Fruit fly (Drosophila melanogaster): ENCODE data around the gene CG18268.

The CG18268 gene

dm6 chr3R:7802693-7803092 lies 1.5 kb downstream of the CG18268 start, which contains the start of gene CG3014:
TSS of gene CG3014 (minus strand) at chr3R:7802793.
- TF ChIP-seq CG8301 (tag; optimal IDR thresholded peaks at IDR 0.05): no peak
- TF ChIP-seq CG12605 (GFP tag; IDR thresholded peaks at IDR 0.05): no peak
- TF ChIP-seq CG15710 (tag; optimal IDR thresholded peaks at IDR 0.05): no peak
- no peak for TF ChIP-seq CG14655 (GFP tag; optimal IDR thresholded peaks at IDR 0.05)
- no peak for TF ChIP-seq Pif1A (GFP tag; optimal IDR thresholded peaks at IDR 0.05)
- no peak for TF ChIP-seq CG34367 (tag; optimal IDR thresholded peaks at IDR 0.05)
- no peak for TF ChIP-seq CG32121 (GFP tag; IDR thresholded peaks at IDR 0.05)
- TF ChIP-seq CG4496 (GFP tag; IDR thresholded peaks at IDR 0.05): no peak

dm6 chr3R:7798525-7798924 lies 5.7 kb downstream of the CG18268 start, which contains the start of gene CG18744:
TSS of gene CG18744 (minus strand) at chr3R:7798771.
- TF ChIP-seq CG17806 (tag; optimal IDR thresholded peaks at IDR 0.05): no peak
- no peak for TF ChIP-seq CG8301 (tag; optimal IDR thresholded peaks at IDR 0.05)
- no peak for TF ChIP-seq EcR (GFP tag; optimal IDR thresholded peaks at IDR 0.05)
- TF ChIP-seq CG13204 (GFP tag; optimal IDR thresholded peaks at IDR 0.05): no peak
- TF ChIP-seq CG32121 (GFP tag; IDR thresholded peaks at IDR 0.05): no peak
- no peak for TF ChIP-seq Pif1B (GFP tag; optimal IDR thresholded peaks at IDR 0.05)
- TF ChIP-seq fd96Ca (GFP tag; IDR thresholded peaks at IDR 0.05): no peak
- no peak for TF ChIP-seq Ets98B (GFP tag; IDR thresholded peaks at IDR 0.05)
- TF ChIP-seq CG10348 (GFP tag; IDR thresholded peaks at IDR 0.05): no peak
- TF ChIP-seq Snoo (tag; optimal IDR thresholded peaks at IDR 0.05): no peak
- no peak for TF ChIP-seq D1 (tag; optimal IDR thresholded peaks at IDR 0.05)
- no peak for TF ChIP-seq CG14655 (GFP tag; optimal IDR thresholded peaks at IDR 0.05)
- no peak for TF ChIP-seq gl (tag; optimal IDR thresholded peaks at IDR 0.05)
- TF ChIP-seq CG34367 (tag; optimal IDR thresholded peaks at IDR 0.05): no peak
- TF ChIP-seq CG15710 (tag; optimal IDR thresholded peaks at IDR 0.05): no peak
- no peak for TF ChIP-seq rn (GFP tag; IDR thresholded peaks at IDR 0.05)
- TF ChIP-seq CG4496 (GFP tag; IDR thresholded peaks at IDR 0.05): no peak
- no peak for TF ChIP-seq CG12605 (GFP tag; IDR thresholded peaks at IDR 0.05)

- TF ChIP-seq CG13204 (GFP tag; optimal IDR thresholded peaks at IDR 0.05) (peak; percentile 43), Pif1B (GFP tag; optimal IDR thresholded peaks at IDR 0.05) (peak; percentile 53), EcR (GFP tag; optimal IDR thresholded peaks at IDR 0.05) (peak; percentile 77), CG14655 (GFP tag; optimal IDR thresholded peaks at IDR 0.05) (peak; percentile 53), Ets98B (GFP tag; IDR thresholded peaks at IDR 0.05) (peak; percentile 87), CG17806 (tag; optimal IDR thresholded peaks at IDR 0.05) (no peak), D1 (tag; optimal IDR thresholded peaks at IDR 0.05) (no peak), CG12605 (GFP tag; IDR thresholded peaks at IDR 0.05) (peak; percentile 93), rn (GFP tag; IDR thresholded peaks at IDR 0.05) (no peak), CG8301 (tag; optimal IDR thresholded peaks at IDR 0.05) (no peak), CG10348 (GFP tag; IDR thresholded peaks at IDR 0.05) (no peak), gl (tag; optimal IDR thresholded peaks at IDR 0.05) (peak; percentile 63), CG32121 (GFP tag; IDR thresholded peaks at IDR 0.05) (peak; percentile 86), CG9948 (tag; optimal IDR thresholded peaks at IDR 0.05) (no peak), Pif1A (GFP tag; optimal IDR thresholded peaks at IDR 0.05) (peak; percentile 54), CG34367 (tag; optimal IDR thresholded peaks at IDR 0.05) (peak; percentile 52), CG8159 (tag; optimal IDR thresholded peaks at IDR 0.05) (peak; percentile 36), fd96Ca (GFP tag; IDR thresholded peaks at IDR 0.05) (peak; percentile 69; the same call in 2 of the 3 replicates), Snoo (tag; optimal IDR thresholded peaks at IDR 0.05) (no peak), CG4496 (GFP tag; IDR thresholded peaks at IDR 0.05) (peak; percentile 90), CG15710 (tag; optimal IDR thresholded peaks at IDR 0.05) (no peak)
Measured at dm6 chr3R:7793855-7794254, 10.4 kb downstream of the CG18268 start, which contains the start of gene CG2641. TSS of gene CG2641 (plus strand) at chr3R:7794069.

dm6 chr3R:7790583-7791034 lies 13.6 kb downstream of the CG18268 start, which contains the start of gene CG10086:
TSS of gene CG10086 (plus strand) at chr3R:7790633.
- TF ChIP-seq Ets98B (GFP tag; IDR thresholded peaks at IDR 0.05) (no peak), CG15710 (tag; optimal IDR thresholded peaks at IDR 0.05) (no peak), D1 (tag; optimal IDR thresholded peaks at IDR 0.05) (no peak), CG10348 (GFP tag; IDR thresholded peaks at IDR 0.05) (no peak), CG17806 (tag; optimal IDR thresholded peaks at IDR 0.05) (no peak), CG4496 (GFP tag; IDR thresholded peaks at IDR 0.05) (no peak)

dm6 chr3R:7790087-7790486 lies 14.1 kb downstream of the CG18268 start, which contains the start of gene CG18746:
TSS of gene CG18746 (minus strand) at chr3R:7790187.
- no peak for TF ChIP-seq CG8159 (tag; optimal IDR thresholded peaks at IDR 0.05)
- TF ChIP-seq CG14655 (GFP tag; optimal IDR thresholded peaks at IDR 0.05): no peak
- TF ChIP-seq rn (GFP tag; IDR thresholded peaks at IDR 0.05): no peak
- no peak for TF ChIP-seq D1 (tag; optimal IDR thresholded peaks at IDR 0.05)
- no peak for TF ChIP-seq CG8301 (tag; optimal IDR thresholded peaks at IDR 0.05)
- TF ChIP-seq gl (tag; optimal IDR thresholded peaks at IDR 0.05): no peak
- TF ChIP-seq EcR (GFP tag; optimal IDR thresholded peaks at IDR 0.05): no peak
- no peak for TF ChIP-seq Pif1A (GFP tag; optimal IDR thresholded peaks at IDR 0.05)
- no peak for TF ChIP-seq Ets98B (GFP tag; IDR thresholded peaks at IDR 0.05)

- no peak for TF ChIP-seq CG10348 (GFP tag; IDR thresholded peaks at IDR 0.05)
- no peak for TF ChIP-seq EcR (GFP tag; optimal IDR thresholded peaks at IDR 0.05)
- no peak for TF ChIP-seq CG34367 (tag; optimal IDR thresholded peaks at IDR 0.05)
- TF ChIP-seq CG9948 (tag; optimal IDR thresholded peaks at IDR 0.05): no peak
- no peak for TF ChIP-seq CG14655 (GFP tag; optimal IDR thresholded peaks at IDR 0.05)
- TF ChIP-seq Ets98B (GFP tag; IDR thresholded peaks at IDR 0.05): no peak
- TF ChIP-seq fd96Ca (GFP tag; IDR thresholded peaks at IDR 0.05): no peak
- no peak for TF ChIP-seq rn (GFP tag; IDR thresholded peaks at IDR 0.05)
- no peak for TF ChIP-seq CG12605 (GFP tag; IDR thresholded peaks at IDR 0.05)
- no peak for TF ChIP-seq gl (tag; optimal IDR thresholded peaks at IDR 0.05)
- TF ChIP-seq CG8159 (tag; optimal IDR thresholded peaks at IDR 0.05): no peak
- TF ChIP-seq CG8301 (tag; optimal IDR thresholded peaks at IDR 0.05): no peak
- TF ChIP-seq Pif1B (GFP tag; optimal IDR thresholded peaks at IDR 0.05): no peak
Measured at dm6 chr3R:7787899-7788298, 16.3 kb downstream of the CG18268 start, which contains the start of gene CG18748. TSS of gene CG18748 (minus strand) at chr3R:7787923.

Data from whole organism, pupa.